Fruit fly (Drosophila melanogaster) whole organism, pupa: ENCODE data around the gene mRpL22.

ENCODE experiments used
- CG10348 ChIP-seq: fragments of 200-800 bp; sonication (Bioruptor generic); IDR thresholded peaks from 2 replicates; pipeline ENCODE4 v1.3.6; 2022; ENCODE audit warnings: missing biosample characterization, missing genetic modification characterization
- CG12605 ChIP-seq: fragments of 200-800 bp; sonication (Bioruptor generic); IDR thresholded peaks from 2 replicates; pipeline ENCODE4 v1.3.6; 2022; ENCODE audit warnings: missing biosample characterization, missing genetic modification characterization
- CG13204 ChIP-seq: fragments of 200-800 bp; sonication (Bioruptor generic); optimal IDR thresholded peaks from 2 replicates; lab custom pipeline; 2018; ENCODE audit warnings: missing biosample characterization, mild to moderate bottlenecking, missing genetic modification characterization, moderate library complexity
- CG17806 ChIP-seq: fragments of 200-800 bp; sonication (Bioruptor generic); optimal IDR thresholded peaks from 2 replicates; lab custom pipeline; 2018; ENCODE audit warnings: missing biosample characterization, mild to moderate bottlenecking, missing genetic modification characterization, moderate library complexity
- CG32121 ChIP-seq: fragments of 200-800 bp; sonication (Bioruptor generic); IDR thresholded peaks from 2 replicates; pipeline ENCODE4 v1.3.6; 2022; ENCODE audit warnings: missing biosample characterization, missing genetic modification characterization
- CG34367 ChIP-seq: fragments of 200-800 bp; sonication (Bioruptor generic); optimal IDR thresholded peaks from 2 replicates; lab custom pipeline; 2018; ENCODE audit warnings: missing biosample characterization, mild to moderate bottlenecking, missing genetic modification characterization
- CG4496 ChIP-seq: fragments of 200-800 bp; sonication (Bioruptor generic); IDR thresholded peaks from 3 replicates; pipeline ENCODE4 v1.3.6; 2022; ENCODE audit warnings: missing biosample characterization, missing genetic modification characterization
- CG8301 ChIP-seq: fragments of 200-800 bp; sonication (Bioruptor generic); optimal IDR thresholded peaks from 2 replicates; lab custom pipeline; 2018; ENCODE audit warnings: missing biosample characterization, mild to moderate bottlenecking, missing genetic modification characterization
- EcR ChIP-seq: fragments of 200-800 bp; sonication (Bioruptor generic); optimal IDR thresholded peaks from 3 replicates; lab custom pipeline; 2019; ENCODE audit warnings: missing biosample characterization, missing genetic modification characterization, mild to moderate bottlenecking, moderate library complexity, missing genetic modification reagents
- Ets98B ChIP-seq: fragments of 200-800 bp; sonication (Bioruptor generic); IDR thresholded peaks from 2 replicates; pipeline ENCODE4 v1.3.6; 2022; ENCODE audit warnings: missing biosample characterization, missing genetic modification characterization
- Pif1B ChIP-seq: fragments of 200-800 bp; sonication (Bioruptor generic); optimal IDR thresholded peaks from 3 replicates; lab custom pipeline; 2016; ENCODE audit warnings: missing biosample characterization, missing genetic modification characterization
- Snoo ChIP-seq: fragments of 200-800 bp; sonication (Bioruptor generic); optimal IDR thresholded peaks from 3 replicates; lab custom pipeline; 2017; ENCODE audit warnings: missing biosample characterization, mild to moderate bottlenecking, missing genetic modification characterization, inconsistent platforms
- fd96Ca ChIP-seq: fragments of 200-800 bp; sonication (Bioruptor generic); IDR thresholded peaks from 3 replicates; pipeline ENCODE4 v1.3.6; 2022; ENCODE audit warnings: missing biosample characterization, missing genetic modification characterization
- gl ChIP-seq: fragments of 200-800 bp; sonication (Bioruptor generic); optimal IDR thresholded peaks from 2 replicates; lab custom pipeline; 2018; ENCODE audit warnings: missing biosample characterization, mild to moderate bottlenecking, missing genetic modification characterization

dm6 chrX:16775083-16775482 lies 8.7 kb upstream of the mRpL22 start:
- TF ChIP-seq CG12605 (GFP tag; lab: Robert Waterston, UW) (no peak), CG13204 (no peak), CG4496 (no peak), Snoo (no peak), gl (tag; lab: Kevin White, UChicago) (no peak), fd96Ca (GFP tag; lab: Robert Waterston, UW) (no peak), CG17806 (tag; lab: Kevin White, UChicago) (no peak), CG34367 (tag; lab: Kevin White, UChicago) (no peak), CG8301 (tag; lab: Kevin White, UChicago) (no peak), CG10348 (GFP tag; lab: Robert Waterston, UW) (no peak), Pif1B (GFP tag; lab: Kevin White, UChicago) (no peak), EcR (GFP tag; lab: Kevin White, UChicago) (no peak), CG32121 (no peak), Ets98B (GFP tag; lab: Robert Waterston, UW) (no peak)
